Worm (Caenorhabditis elegans): Measurements from ENCODE around the gene nhr-134.

- no peak for TF ChIP-seq unc-55 (GFP tag; optimal IDR thresholded peaks at IDR 0.05)
- TF ChIP-seq mdl-1 (tag; optimal IDR thresholded peaks at IDR 0.05), result no peak
- no peak for TF ChIP-seq lin-13 (GFP tag; optimal IDR thresholded peaks at IDR 0.05)
- no peak for TF ChIP-seq snpc-4 (tag; optimal IDR thresholded peaks at IDR 0.05)
- TF ChIP-seq zag-1 (tag; optimal IDR thresholded peaks at IDR 0.05), result no peak
- TF ChIP-seq ztf-11 (tag; optimal IDR thresholded peaks at IDR 0.05), result no peak
- TF ChIP-seq C34F6.9 (tag; optimal IDR thresholded peaks at IDR 0.05), result no peak
Measured at ce11 chrV:2221764-2222163, 9.3 kb upstream of the nhr-134 start, which contains the start of gene nhr-128.
